Fruit fly (Drosophila melanogaster): ENCODE results near the gene CG5157.

- TF ChIP-seq CG8478 (optimal IDR thresholded peaks at IDR 0.05) = no peak
- TF ChIP-seq CTCF (optimal IDR thresholded peaks at IDR 0.05) = no peak
Measured at dm6 chr3L:16159161-16160072, 21.7 kb upstream of the CG5157 start.

Data from S2 (cell line).